Comparison of ENCODE assay signal across 1 fruit fly cellular context in genomic region chr3R:7052242-7052641, dm6.
A peak's percentile ranks its signal among the peaks of the same experiment; 100 is the strongest.
TF ChIP-seq lines count a peak whose summit lies in the region.

Sodh1 (plus strand) TSS chr3R:7052335.

TF ChIP-seq in whole organism, embryonic, 481 proteins besides CTCF, POLR2A, EP300 and RAD21 (continued from another document):
- TF ChIP-seq BtbVII (GFP tag; optimal IDR thresholded peaks at IDR 0.05; lab: Kevin White, UChicago) (peak; percentile 8), CG17568 (GFP tag; optimal IDR thresholded peaks at IDR 0.05; lab: Kevin White, UChicago) (no peak), Hmr (GFP tag; optimal IDR thresholded peaks at IDR 0.05; lab: Kevin White, UChicago) (no peak), CG17361 (GFP tag; IDR thresholded peaks at IDR 0.05; lab: Robert Waterston, UW) (no peak), CG34224 (GFP tag; IDR thresholded peaks at IDR 0.05; lab: Robert Waterston, UW; ENCODE audit: partially characterized antibody) (no peak), CG8089 (GFP tag; optimal IDR thresholded peaks at IDR 0.05; lab: Kevin White, UChicago) (no peak), p53 (GFP tag; optimal IDR thresholded peaks at IDR 0.05; lab: Kevin White, UChicago) (no peak), Trl (optimal IDR thresholded peaks at IDR 0.05; lab: Kevin White, UChicago) (no peak), Trl (GFP tag; optimal IDR thresholded peaks at IDR 0.05; lab: Kevin White, UChicago) (no peak), trh (GFP tag; optimal IDR thresholded peaks at IDR 0.05; lab: Kevin White, UChicago) (no peak), ash1 (GFP tag; optimal IDR thresholded peaks at IDR 0.05; lab: Kevin White, UChicago) (no peak), CG11456 (GFP tag; IDR thresholded peaks at IDR 0.05; lab: Robert Waterston, UW) (no peak), ham (GFP tag; IDR thresholded peaks at IDR 0.05; lab: Robert Waterston, UW) (no peak), slbo (GFP tag; IDR thresholded peaks at IDR 0.05; lab: Robert Waterston, UW) (no peak), Jarid2 (GFP tag; optimal IDR thresholded peaks at IDR 0.05; lab: Kevin White, UChicago) (peak; percentile 25), pum (GFP tag; optimal IDR thresholded peaks at IDR 0.05; lab: Kevin White, UChicago) (no peak), CG7271 (tag; optimal IDR thresholded peaks at IDR 0.05; lab: Kevin White, UChicago) (no peak), ase (GFP tag; IDR thresholded peaks at IDR 0.05; lab: Robert Waterston, UW) (no peak), CG10462 (GFP tag; optimal IDR thresholded peaks at IDR 0.05; lab: Kevin White, UChicago) (no peak), CG10274 (GFP tag; optimal IDR thresholded peaks at IDR 0.05; lab: Kevin White, UChicago) (no peak), Oli (tag; optimal IDR thresholded peaks at IDR 0.05; lab: Kevin White, UChicago) (no peak), lov (optimal IDR thresholded peaks at IDR 0.05; lab: Kevin White, UChicago) (no peak), lov (GFP tag; IDR thresholded peaks at IDR 0.05; lab: Robert Waterston, UW) (no peak)
